Worm (Caenorhabditis elegans): ENCODE measurements around the gene F52C12.2.

- TF ChIP-seq lin-11 (tag; optimal IDR thresholded peaks at IDR 0.05), result no peak
- TF ChIP-seq lin-13 (GFP tag; optimal IDR thresholded peaks at IDR 0.05), result no peak
- no peak for TF ChIP-seq alr-1 (tag; optimal IDR thresholded peaks at IDR 0.05)
- TF ChIP-seq skn-1 (tag; optimal IDR thresholded peaks at IDR 0.05), result no peak
- no peak for TF ChIP-seq ztf-11 (tag; optimal IDR thresholded peaks at IDR 0.05)
- no peak for TF ChIP-seq ceh-82 (tag; optimal IDR thresholded peaks at IDR 0.05)
- no peak for TF ChIP-seq nhr-11 (tag; optimal IDR thresholded peaks at IDR 0.05)
- no peak for TF ChIP-seq lsy-2 (tag; optimal IDR thresholded peaks at IDR 0.05)
- TF ChIP-seq F13H6.1 (tag; optimal IDR thresholded peaks at IDR 0.05), result no peak
- no peak for TF ChIP-seq ZK546.5 (tag; optimal IDR thresholded peaks at IDR 0.05)
- TF ChIP-seq nhr-77 (tag; optimal IDR thresholded peaks at IDR 0.05), result no peak
Measured at ce11 chrIV:1964057-1964456, 10.7 kb downstream of the F52C12.2 start.
